Fruit fly (Drosophila melanogaster): ENCODE data around the gene CG1789.

Gene CG1789

dm6 chrX:8714064-8715046 lies 6.0 kb upstream of the CG1789 start, which contains the start of the genes CG2004 and CG1785 (continued):
- TF ChIP-seq CG9876 (GFP tag; optimal IDR thresholded peaks at IDR 0.05) (peak; percentile 55), sob (GFP tag; IDR thresholded peaks at IDR 0.05) (peak; percentile 96), CG14441 (GFP tag; IDR thresholded peaks at IDR 0.05) (peak; percentile 94), Fer1 (GFP tag; optimal IDR thresholded peaks at IDR 0.05) (peak; percentile 90), CG4854 (GFP tag; optimal IDR thresholded peaks at IDR 0.05) (peak; percentile 83), gsb-n (tag; optimal IDR thresholded peaks at IDR 0.05) (peak; percentile 82), ken (GFP tag; IDR thresholded peaks at IDR 0.05) (peak; percentile 95), bowl (GFP tag; IDR thresholded peaks at IDR 0.05) (peak; percentile 78), CG10366 (GFP tag; IDR thresholded peaks at IDR 0.05) (peak; percentile 94), esg (GFP tag; conservative IDR thresholded peaks at IDR 0.05) (peak; percentile 91), chinmo (GFP tag; IDR thresholded peaks at IDR 0.05; ENCODE audit: partially characterized antibody) (0 out of 4 replicates have a peak, but pooled peaks have one; percentile 44), Abd-B (GFP tag; optimal IDR thresholded peaks at IDR 0.05) (peak; percentile 2), gce (GFP tag; IDR thresholded peaks at IDR 0.05) (peak; percentile 82; the same call in 2 of the 3 replicates), ac (GFP tag; optimal IDR thresholded peaks at IDR 0.05) (peak; percentile 85), hkb (optimal IDR thresholded peaks at IDR 0.05) (peak; percentile 74), hkb (GFP tag; IDR thresholded peaks at IDR 0.05) (peak; percentile 92), unpg (GFP tag; optimal IDR thresholded peaks at IDR 0.05) (peak; percentile 89), CG16813 (GFP tag; IDR thresholded peaks at IDR 0.05; ENCODE audit: partially characterized antibody) (peak; percentile 72), CG18262 (tag; optimal IDR thresholded peaks at IDR 0.05) (peak; percentile 86), CG8089 (GFP tag; optimal IDR thresholded peaks at IDR 0.05) (peak; percentile 71), prd (optimal IDR thresholded peaks at IDR 0.05) (no peak), prd (GFP tag; IDR thresholded peaks at IDR 0.05) (peak; percentile 97), CG3163 (GFP tag; optimal IDR thresholded peaks at IDR 0.05) (peak; percentile 58), br (optimal IDR thresholded peaks at IDR 0.05) (no peak), dysf (GFP tag; IDR thresholded peaks at IDR 0.05) (peak; percentile 93), chif (GFP tag; optimal IDR thresholded peaks at IDR 0.05) (peak; percentile 79 to 89), B-H2 (GFP tag; optimal IDR thresholded peaks at IDR 0.05) (peak; percentile 89), mirr (GFP tag; optimal IDR thresholded peaks at IDR 0.05) (peak; percentile 62), da (GFP tag; optimal IDR thresholded peaks at IDR 0.05) (peak; percentile 69), CG30403 (GFP tag; optimal IDR thresholded peaks at IDR 0.05) (peak; percentile 95), lbe (GFP tag; optimal IDR thresholded peaks at IDR 0.05) (peak; percentile 80), Sox102F (GFP tag; optimal IDR thresholded peaks at IDR 0.05) (peak; percentile 90), pzg (GFP tag; optimal IDR thresholded peaks at IDR 0.05) (peak; percentile 65), E2f1 (GFP tag; IDR thresholded peaks at IDR 0.05) (peak; percentile 93), ro (GFP tag; IDR thresholded peaks at IDR 0.05) (peak; percentile 83), CG11695 (GFP tag; IDR thresholded peaks at IDR 0.05) (peak; percentile 83), CG5180 (GFP tag; optimal IDR thresholded peaks at IDR 0.05) (peak; percentile 63), Dip3 (GFP tag; optimal IDR thresholded peaks at IDR 0.05) (peak; percentile 89), zf30C (GFP tag; optimal IDR thresholded peaks at IDR 0.05) (no peak), tin (GFP tag; optimal IDR thresholded peaks at IDR 0.05) (peak; percentile 92), sisA (GFP tag; IDR thresholded peaks at IDR 0.05) (peak; percentile 95), CG1832 (GFP tag; optimal IDR thresholded peaks at IDR 0.05) (no peak), Hand (GFP tag; optimal IDR thresholded peaks at IDR 0.05) (peak; percentile 59), lab (GFP tag; optimal IDR thresholded peaks at IDR 0.05) (peak; percentile 93), CG4424 (GFP tag; optimal IDR thresholded peaks at IDR 0.05) (peak; percentile 91), p53 (GFP tag; optimal IDR thresholded peaks at IDR 0.05) (no peak), CG14014 (GFP tag; IDR thresholded peaks at IDR 0.05) (peak; percentile 90), Gsc (GFP tag; IDR thresholded peaks at IDR 0.05) (peak; percentile 82), bigmax (GFP tag; optimal IDR thresholded peaks at IDR 0.05) (no peak)

Data from whole organism, embryonic.